Worm (Caenorhabditis elegans): ENCODE results near the gene ZC204.14.

Gene ZC204.14

ce11 chrII:1694530-1694929, 31.8 kb upstream of the ZC204.14 start, which contains the start of gene fbxc-26:
Gene fbxc-26, minus strand, starts transcription at chrII:1694630.
- TF ChIP-seq snpc-4 (tag; optimal IDR thresholded peaks at IDR 0.05) = no peak
- no peak for TF ChIP-seq ama-1 (optimal IDR thresholded peaks at IDR 0.05)
- no peak for TF ChIP-seq egl-27 (tag; optimal IDR thresholded peaks at IDR 0.05)
- TF ChIP-seq ZK546.5 (tag; optimal IDR thresholded peaks at IDR 0.05) = no peak
- TF ChIP-seq sma-3 (GFP tag; optimal IDR thresholded peaks at IDR 0.05) = no peak
- no peak for TF ChIP-seq crh-2 (tag; optimal IDR thresholded peaks at IDR 0.05)
- no peak for TF ChIP-seq aly-2 (tag; optimal IDR thresholded peaks at IDR 0.05)
- TF ChIP-seq blmp-1 (tag; optimal IDR thresholded peaks at IDR 0.05; ENCODE audit: insufficient read depth) = no peak
- TF ChIP-seq nhr-10 (tag; optimal IDR thresholded peaks at IDR 0.05) = no peak

- TF ChIP-seq ZK546.5 (tag; optimal IDR thresholded peaks at IDR 0.05) = no peak
- no peak for TF ChIP-seq fos-1 (tag; optimal IDR thresholded peaks at IDR 0.05)
- TF ChIP-seq sem-4 (tag; optimal IDR thresholded peaks at IDR 0.05) = no peak
- no peak for TF ChIP-seq egl-27 (tag; optimal IDR thresholded peaks at IDR 0.05)
- TF ChIP-seq nhr-77 (tag; optimal IDR thresholded peaks at IDR 0.05) = no peak
- no peak for TF ChIP-seq elt-3 (tag; optimal IDR thresholded peaks at IDR 0.05)
- TF ChIP-seq nhr-10 (tag; optimal IDR thresholded peaks at IDR 0.05) = no peak
- TF ChIP-seq nhr-21 (tag; optimal IDR thresholded peaks at IDR 0.05) = no peak
- no peak for TF ChIP-seq gmeb-1 (tag; optimal IDR thresholded peaks at IDR 0.05)
- no peak for TF ChIP-seq C34F6.9 (tag; optimal IDR thresholded peaks at IDR 0.05)
- no peak for TF ChIP-seq lin-11 (tag; optimal IDR thresholded peaks at IDR 0.05)
Measured at ce11 chrII:1692827-1693226, 30.1 kb upstream of the ZC204.14 start, which contains the start of gene fbxc-21. Gene fbxc-21, minus strand, starts transcription at chrII:1692927.

ce11 chrII:1691011-1691410, 28.3 kb upstream of the ZC204.14 start, which contains the start of gene fbxc-22:
Gene fbxc-22, minus strand, starts transcription at chrII:1691111.
- TF ChIP-seq sma-3 (GFP tag; optimal IDR thresholded peaks at IDR 0.05) = no peak
- no peak for TF ChIP-seq nhr-25 (tag; optimal IDR thresholded peaks at IDR 0.05)
- no peak for TF ChIP-seq dmd-4 (tag; optimal IDR thresholded peaks at IDR 0.05)
- TF ChIP-seq unc-39 (tag; optimal IDR thresholded peaks at IDR 0.05) = no peak
- no peak for TF ChIP-seq lin-11 (tag; optimal IDR thresholded peaks at IDR 0.05)
- no peak for TF ChIP-seq Y55F3AM.14 (GFP tag; optimal IDR thresholded peaks at IDR 0.05)
- no peak for TF ChIP-seq fos-1 (tag; optimal IDR thresholded peaks at IDR 0.05)
- TF ChIP-seq elt-1 (tag; optimal IDR thresholded peaks at IDR 0.05) = no peak
- TF ChIP-seq nhr-12 (tag; optimal IDR thresholded peaks at IDR 0.05) = no peak
- TF ChIP-seq crh-2 (tag; optimal IDR thresholded peaks at IDR 0.05) = no peak
- TF ChIP-seq ztf-4 (tag; optimal IDR thresholded peaks at IDR 0.05) = no peak
- no peak for TF ChIP-seq nhr-129 (tag; optimal IDR thresholded peaks at IDR 0.05)

ce11 chrII:1688813-1689212, 26.1 kb upstream of the ZC204.14 start, which contains the start of the genes fbxb-18 and fbxb-19:
Gene fbxb-18, minus strand, starts transcription at chrII:1688913.
Gene fbxb-19, minus strand, starts transcription at chrII:1689181.
- TF ChIP-seq sma-9 (GFP tag; optimal IDR thresholded peaks at IDR 0.05) (no peak), sma-9 (tag; optimal IDR thresholded peaks at IDR 0.05) (no peak), mdl-1 (tag; optimal IDR thresholded peaks at IDR 0.05) (no peak)

ce11 chrII:1683742-1684141, 21.0 kb upstream of the ZC204.14 start, which contains the start of gene fbxb-25:
Gene fbxb-25, plus strand, starts transcription at chrII:1684042.
- TF ChIP-seq F13H6.1 (tag; optimal IDR thresholded peaks at IDR 0.05) = no peak
- no peak for TF ChIP-seq sem-4 (tag; optimal IDR thresholded peaks at IDR 0.05)
- TF ChIP-seq mab-5 (tag; optimal IDR thresholded peaks at IDR 0.05) = no peak
- no peak for TF ChIP-seq nhr-11 (tag; optimal IDR thresholded peaks at IDR 0.05)
- TF ChIP-seq snpc-4 (tag; optimal IDR thresholded peaks at IDR 0.05) = no peak
- no peak for TF ChIP-seq nhr-21 (tag; optimal IDR thresholded peaks at IDR 0.05)
- no peak for TF ChIP-seq nhr-12 (tag; optimal IDR thresholded peaks at IDR 0.05)
- no peak for TF ChIP-seq nhr-237 (tag; optimal IDR thresholded peaks at IDR 0.05)
- no peak for TF ChIP-seq alr-1 (tag; optimal IDR thresholded peaks at IDR 0.05)

- TF ChIP-seq elt-3 (tag; optimal IDR thresholded peaks at IDR 0.05) (no peak), Y55F3AM.14 (GFP tag; optimal IDR thresholded peaks at IDR 0.05) (no peak), crh-2 (tag; optimal IDR thresholded peaks at IDR 0.05) (no peak)
Measured at ce11 chrII:1682218-1682617, 19.5 kb upstream of the ZC204.14 start, which contains the start of gene fbxb-26. Gene fbxb-26, plus strand, starts transcription at chrII:1682518.

All from whole organism, L2 larva.